Fruit fly (Drosophila melanogaster) whole organism, embryonic: ENCODE data around the gene CG9030.

Experiments used
- CG16815 ChIP-seq: fragments of 200-800 bp; sonication (Bioruptor generic); optimal IDR thresholded peaks from 3 replicates; lab custom pipeline; 2017; ENCODE audit warnings: missing biosample characterization, mild to moderate bottlenecking, missing genetic modification characterization
- CG6813 ChIP-seq: fragments of 200-800 bp; sonication (Bioruptor generic); optimal IDR thresholded peaks from 2 replicates; lab custom pipeline; 2017; ENCODE audit warnings: missing biosample characterization, missing genetic modification characterization, mild to moderate bottlenecking, moderate library complexity, missing genetic modification reagents
- E2f2 ChIP-seq: fragments of 200-800 bp; sonication (Bioruptor generic); IDR thresholded peaks from 2 replicates; pipeline ENCODE4 v1.3.6; 2022; ENCODE audit warnings: missing biosample characterization, missing genetic modification characterization
- Gsc ChIP-seq: fragments of 200-800 bp; sonication (Bioruptor generic); IDR thresholded peaks from 2 replicates; pipeline ENCODE4 v1.3.6; 2022; ENCODE audit warnings: missing biosample characterization, missing genetic modification characterization
- Mrtf ChIP-seq: fragments of 200-800 bp; sonication (Bioruptor generic); IDR thresholded peaks from 3 replicates; pipeline ENCODE4 v1.3.6; 2022; ENCODE audit warnings: missing biosample characterization, missing genetic modification characterization
- psq ChIP-seq: fragments of 200-800 bp; sonication (Bioruptor generic); optimal IDR thresholded peaks from 2 replicates; lab custom pipeline; 2017; ENCODE audit warnings: missing biosample characterization, missing genetic modification characterization
- sim ChIP-seq: fragments of 200-800 bp; sonication (Bioruptor generic); IDR thresholded peaks from 2 replicates; pipeline ENCODE4 v1.3.6; 2022; ENCODE audit warnings: missing biosample characterization, missing genetic modification characterization
- sisA ChIP-seq: fragments of 200-800 bp; sonication (Bioruptor generic); IDR thresholded peaks from 2 replicates; pipeline ENCODE4 v1.3.6; 2022; ENCODE audit warnings: missing biosample characterization, missing genetic modification characterization

DNA sequence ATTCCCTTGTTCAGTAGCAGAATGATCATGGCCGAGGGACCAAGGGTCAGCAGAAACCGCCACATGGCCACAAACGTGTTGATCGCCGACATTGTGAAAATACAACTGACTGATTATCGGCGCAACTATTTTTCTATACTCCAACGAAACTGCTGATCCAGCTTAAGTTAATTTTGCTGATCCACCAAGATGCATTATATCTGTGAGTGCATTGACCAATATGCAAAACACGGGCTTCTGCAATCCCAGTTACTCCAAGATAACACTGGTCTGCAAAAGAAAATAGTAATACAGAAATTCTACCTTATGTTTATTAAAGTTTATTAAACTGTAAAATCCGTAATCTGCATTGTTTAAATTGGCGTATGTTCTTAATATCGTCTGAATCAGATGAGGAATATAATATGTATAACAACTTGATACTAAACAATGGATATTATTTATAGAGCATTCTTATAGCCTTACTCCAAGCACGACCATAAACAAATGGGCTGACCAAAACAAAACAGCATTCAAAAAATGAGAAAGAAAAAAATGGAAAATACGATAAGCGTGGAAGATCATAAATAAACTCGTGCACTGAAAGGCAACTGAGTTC, 41.1 kb downstream of the CG9030 start, which contains the start of gene CG12398:
- TF ChIP-seq CG6813 (GFP tag; lab: Kevin White, UChicago) (no peak), Mrtf (GFP tag; lab: Robert Waterston, UW) (no peak), E2f2 (GFP tag; lab: Robert Waterston, UW) (no peak), psq (GFP tag; lab: Kevin White, UChicago) (no peak), CG16815 (no peak), sim (GFP tag; lab: Robert Waterston, UW) (no peak), sisA (GFP tag; lab: Robert Waterston, UW) (no peak), Gsc (GFP tag; lab: Robert Waterston, UW) (no peak)
